Worm (Caenorhabditis elegans): ENCODE measurements around the gene F01G4.6.

Gene F01G4.6

DNA sequence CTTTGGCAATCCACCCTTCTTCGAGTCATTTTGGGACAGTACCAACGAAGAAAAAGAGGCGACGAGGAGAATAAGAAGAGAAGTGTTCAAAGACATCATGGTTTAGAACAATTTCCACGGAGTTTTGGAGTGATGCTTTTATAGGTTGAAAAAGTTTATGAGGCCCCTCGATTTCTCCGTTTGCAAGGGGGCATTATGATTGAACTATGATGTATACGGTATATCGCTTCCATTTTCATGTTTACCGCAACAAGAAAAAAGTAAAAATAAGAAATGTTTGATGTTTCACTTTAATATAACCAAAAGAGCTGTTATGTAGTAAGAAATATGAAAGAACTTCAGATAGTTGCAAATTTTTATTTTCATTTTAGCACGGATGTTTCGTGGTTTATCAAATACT is 47.9 kb downstream of the F01G4.6 start, which contains the start of gene srlf-18:
TSS of gene srlf-18 (minus strand) at position 101 of the 400 bp plus-strand sequence.
- no peak for TF ChIP-seq dao-5 (tag; optimal IDR thresholded peaks at IDR 0.05)
- no peak for TF ChIP-seq him-1 (tag; optimal IDR thresholded peaks at IDR 0.05)
- TF ChIP-seq W03F9.2 (tag; optimal IDR thresholded peaks at IDR 0.05): no peak

DNA sequence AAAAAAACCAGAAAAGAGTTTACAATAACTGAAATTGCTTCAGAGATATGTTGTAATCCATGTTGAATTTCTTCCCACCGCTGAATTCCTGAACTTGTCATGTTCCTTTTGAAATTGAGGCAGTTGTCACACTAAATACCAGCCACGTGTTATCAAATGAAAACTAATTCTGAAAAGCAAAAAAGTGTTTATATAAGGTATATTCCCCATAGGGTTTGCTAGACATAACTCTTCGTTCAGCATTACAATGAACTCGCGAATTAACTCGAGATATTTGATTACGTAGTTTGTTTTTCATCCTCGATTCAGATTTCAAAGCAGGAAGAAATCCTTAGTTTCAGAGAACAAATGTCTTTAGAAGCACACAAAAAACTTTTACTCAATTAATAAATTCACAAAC is 49.0 kb downstream of the F01G4.6 start, which contains the start of gene str-3:
TSS of gene str-3 (minus strand) at position 101 of the 400 bp plus-strand sequence.
- TF ChIP-seq dao-5 (tag; optimal IDR thresholded peaks at IDR 0.05) (no peak), him-1 (tag; optimal IDR thresholded peaks at IDR 0.05) (no peak), W03F9.2 (tag; optimal IDR thresholded peaks at IDR 0.05) (no peak)

- TF ChIP-seq dao-5 (tag; optimal IDR thresholded peaks at IDR 0.05): no peak
- no peak for TF ChIP-seq him-1 (tag; optimal IDR thresholded peaks at IDR 0.05)
- TF ChIP-seq W03F9.2 (tag; optimal IDR thresholded peaks at IDR 0.05): no peak
Measured at ce11 chrIV:11097795-11098194, 51.5 kb downstream of the F01G4.6 start, which contains the start of gene M7.12. M7.12 (minus strand) TSS chrIV:11097982.
